Worm (Caenorhabditis elegans): ENCODE data around the gene clp-9.

ce11 chrV:9930612-9931065, 44.9 kb upstream of the clp-9 start, which contains the start of the genes rmh-2 and suds-3:
- TF ChIP-seq med-1 (GFP tag; optimal IDR thresholded peaks at IDR 0.05; ENCODE audit: insufficient read depth) (peak; percentile 46), ztf-23 (GFP tag; IDR thresholded peaks at IDR 0.05) (no peak), tab-1 (GFP tag; IDR thresholded peaks at IDR 0.05) (no peak), cog-1 (tag; optimal IDR thresholded peaks at IDR 0.05) (no peak), ref-1 (GFP tag; conservative IDR thresholded peaks at IDR 0.05) (no peak)
